Worm (Caenorhabditis elegans) whole organism, L4 larva: ENCODE data around the gene F10E7.11.
"Not testable (repeated sequence)": the region's sequence is repeated elsewhere in the genome, so short reads cannot be mapped to it uniquely, and the experiment has no call there.

Experiments
- F10B5.3 ChIP-seq: sonication (generic microtip); optimal IDR thresholded peaks from 2 replicates; lab custom pipeline; 2016; ENCODE audit warnings: mild to moderate bottlenecking, missing genetic modification characterization, missing compliant biosample characterization
- F37D6.2 ChIP-seq: sonication (generic microtip); optimal IDR thresholded peaks from 2 replicates; lab custom pipeline; 2016; ENCODE audit warnings: mild to moderate bottlenecking, missing genetic modification characterization, missing compliant biosample characterization
- Y48G9A.11 ChIP-seq: fragments of 200-800 bp; sonication (Bioruptor generic); IDR thresholded peaks from 2 replicates; pipeline ENCODE4 v1.3.6; 2022; ENCODE audit warnings: missing genetic modification reagents, missing genetic modification characterization, missing compliant biosample characterization
- ZK546.5 ChIP-seq, 2 experiments: sonication (generic microtip); optimal IDR thresholded peaks; 2 replicates each; lab custom pipeline; 2017; ENCODE audit warnings: missing biosample characterization in 2 of 2, missing genetic modification characterization in 2 of 2
- aha-1 ChIP-seq: fragments of 150-350 bp; peaks from one replicate; lab custom pipeline; 2014; ENCODE audit warnings: missing biosample characterization, missing genetic modification characterization
- ama-1 ChIP-seq: fragments of 150-350 bp; optimal IDR thresholded peaks from 2 replicates; lab custom pipeline; 2014; ENCODE audit warnings: inconsistent platforms, mixed read lengths
- arid-1 ChIP-seq: fragments of 200-800 bp; sonication (Bioruptor generic); conservative IDR thresholded peaks from 2 replicates; pipeline ENCODE4 v1.3.6; 2022; ENCODE audit warnings: missing genetic modification reagents, missing genetic modification characterization, missing compliant biosample characterization
- ceh-20 ChIP-seq: fragments of 200-800 bp; sonication (Bioruptor generic); IDR thresholded peaks from 2 replicates; pipeline ENCODE4 v1.3.6; 2022; ENCODE audit warnings: missing genetic modification reagents, missing genetic modification characterization, missing compliant biosample characterization
- daf-16 ChIP-seq, 3 experiments: sonication (generic microtip); optimal IDR thresholded peaks; 2 replicates each; lab custom pipeline; 2016 to 2017; ENCODE audit warnings: missing genetic modification characterization in 3 of 3, missing genetic modification reagents in 3 of 3, mild to moderate bottlenecking in 2 of 3, missing compliant biosample characterization in 2 of 3, missing biosample characterization in 1 of 3, moderate library complexity in 1 of 3
- daf-19 ChIP-seq: fragments of 200-800 bp; sonication (Bioruptor generic); conservative IDR thresholded peaks from 2 replicates; pipeline ENCODE4 v1.3.6; 2022; ENCODE audit warnings: missing genetic modification characterization, missing compliant biosample characterization
- dmd-9 ChIP-seq: fragments of 200-800 bp; sonication (Bioruptor generic); IDR thresholded peaks from 2 replicates; pipeline ENCODE4 v1.3.6; 2022; ENCODE audit warnings: missing genetic modification reagents, missing genetic modification characterization, missing compliant biosample characterization
- fkh-10 ChIP-seq: fragments of 150-350 bp; optimal IDR thresholded peaks from 2 replicates; lab custom pipeline; 2014; ENCODE audit warnings: missing biosample characterization, missing genetic modification reagents, missing genetic modification characterization
- hlh-30 ChIP-seq: sonication (generic microtip); optimal IDR thresholded peaks from 2 replicates; lab custom pipeline; 2017; ENCODE audit warnings: antibody characterized with exemption, mild to moderate bottlenecking, missing genetic modification characterization, missing compliant biosample characterization; ENCODE audit not compliant: insufficient read depth
- lin-15B ChIP-seq: fragments of 150-350 bp; sonication (generic microtip); optimal IDR thresholded peaks from 3 replicates; lab custom pipeline; 2014; ENCODE audit warnings: missing biosample characterization, missing genetic modification characterization
- lin-38 ChIP-seq: fragments of 200-800 bp; sonication (Bioruptor generic); IDR thresholded peaks from 2 replicates; pipeline ENCODE4 v1.3.6; 2022; ENCODE audit warnings: missing genetic modification reagents, missing genetic modification characterization, missing compliant biosample characterization
- lir-3 ChIP-seq: sonication (generic microtip); optimal IDR thresholded peaks from 2 replicates; lab custom pipeline; 2016; ENCODE audit warnings: mild to moderate bottlenecking, missing genetic modification characterization, missing compliant biosample characterization
- lsy-2 ChIP-seq, 2 experiments: fragments of 150-350 bp in 1 of 2; sonication (generic microtip) in 1 of 2; optimal IDR thresholded peaks; 2 replicates each; lab custom pipeline; 2014 to 2017; ENCODE audit warnings: missing biosample characterization in 2 of 2, missing genetic modification characterization in 2 of 2
- madf-9 ChIP-seq: fragments of 200-800 bp; sonication (Bioruptor generic); conservative IDR thresholded peaks from 2 replicates; pipeline ENCODE4 v1.3.6; 2022; ENCODE audit warnings: missing genetic modification reagents, missing genetic modification characterization, missing compliant biosample characterization
- mdl-1 ChIP-seq, 2 experiments: fragments of 150-350 bp in 1 of 2; sonication (generic microtip) in 1 of 2; optimal IDR thresholded peaks; 2 replicates each; lab custom pipeline; 2014 to 2017; ENCODE audit warnings: missing biosample characterization in 2 of 2, missing genetic modification characterization in 2 of 2
- mep-1 ChIP-seq: fragments of 150-350 bp; sonication (generic microtip); optimal IDR thresholded peaks from 3 replicates; lab custom pipeline; 2014; ENCODE audit warnings: missing biosample characterization, missing genetic modification characterization
- mxl-3 ChIP-seq: fragments of 200-800 bp; sonication (Bioruptor generic); optimal IDR thresholded peaks from 2 replicates; lab custom pipeline; 2018; ENCODE audit warnings: mild to moderate bottlenecking, missing genetic modification characterization, missing compliant biosample characterization
- nhr-11 ChIP-seq: fragments of 150-350 bp; optimal IDR thresholded peaks from 2 replicates; lab custom pipeline; 2014; ENCODE audit warnings: missing biosample characterization, missing genetic modification characterization
- nhr-237 ChIP-seq: sonication (generic microtip); optimal IDR thresholded peaks from 2 replicates; lab custom pipeline; 2017; ENCODE audit warnings: missing biosample characterization, missing genetic modification characterization
- nhr-25 ChIP-seq: sonication (generic microtip); optimal IDR thresholded peaks from 2 replicates; lab custom pipeline; 2017; ENCODE audit warnings: missing genetic modification characterization, mild to moderate bottlenecking, missing compliant biosample characterization, antibody characterized with exemption, moderate library complexity, borderline replicate concordance; ENCODE audit not compliant: insufficient read depth
- nhr-6 ChIP-seq: fragments of 150-350 bp; optimal IDR thresholded peaks from 2 replicates; lab custom pipeline; 2014; ENCODE audit warnings: missing biosample characterization, missing genetic modification characterization
- pha-4 ChIP-seq, 2 experiments: fragments of 150-350 bp in 1 of 2; fragments of 200-800 bp in 1 of 2; sonication (Bioruptor generic) in 1 of 2; IDR thresholded peaks in 1 of 2; optimal IDR thresholded peaks in 1 of 2; 2 replicates each; pipeline versions ENCODE4 v1.3.6 to Lab custom; 2014 to 2022; ENCODE audit warnings: missing genetic modification characterization in 2 of 2, missing genetic modification reagents in 2 of 2, missing biosample characterization in 1 of 2, missing compliant biosample characterization in 1 of 2
- rbr-2 ChIP-seq: sonication (generic microtip); optimal IDR thresholded peaks from 2 replicates; lab custom pipeline; 2016; ENCODE audit warnings: missing genotype, missing genetic modification characterization, missing compliant biosample characterization
- saeg-2 ChIP-seq: fragments of 200-800 bp; sonication (Bioruptor generic); IDR thresholded peaks from 2 replicates; pipeline ENCODE4 v1.3.6; 2022; ENCODE audit warnings: missing genetic modification reagents, missing genetic modification characterization, missing compliant biosample characterization
- snpc-1.2 ChIP-seq: fragments of 200-800 bp; sonication (Bioruptor generic); IDR thresholded peaks from 2 replicates; pipeline ENCODE4 v1.3.6; 2022; ENCODE audit warnings: missing genetic modification reagents, missing genetic modification characterization, missing compliant biosample characterization
- snpc-4 ChIP-seq: fragments of 150-350 bp; optimal IDR thresholded peaks from 2 replicates; lab custom pipeline; 2014; ENCODE audit warnings: missing biosample characterization, missing genetic modification characterization
- spr-1 ChIP-seq: sonication (generic microtip); optimal IDR thresholded peaks from 2 replicates; lab custom pipeline; 2016; ENCODE audit warnings: mild to moderate bottlenecking, missing genetic modification characterization, missing compliant biosample characterization
- tag-97 ChIP-seq: fragments of 200-800 bp; sonication (Bioruptor generic); IDR thresholded peaks from 2 replicates; pipeline ENCODE4 v1.3.6; 2022; ENCODE audit warnings: missing genetic modification characterization, missing compliant biosample characterization
- unc-130 ChIP-seq: sonication (generic microtip); optimal IDR thresholded peaks from 2 replicates; lab custom pipeline; 2016; ENCODE audit warnings: missing genetic modification reagents, missing genetic modification characterization, missing compliant biosample characterization
- unc-39 ChIP-seq: sonication (generic microtip); optimal IDR thresholded peaks from 2 replicates; lab custom pipeline; 2017; ENCODE audit warnings: missing biosample characterization, missing genetic modification characterization
- vab-7 ChIP-seq: fragments of 200-800 bp; sonication (Bioruptor generic); IDR thresholded peaks from 2 replicates; pipeline ENCODE4 v1.3.6; 2022; ENCODE audit warnings: missing genetic modification reagents, missing genetic modification characterization, missing compliant biosample characterization
- zag-1 ChIP-seq: fragments of 150-350 bp; optimal IDR thresholded peaks from 2 replicates; lab custom pipeline; 2014; ENCODE audit warnings: missing biosample characterization, missing genetic modification characterization
- zfp-2 ChIP-seq: sonication (generic microtip); optimal IDR thresholded peaks from 2 replicates; lab custom pipeline; 2016; ENCODE audit warnings: mild to moderate bottlenecking, missing genetic modification characterization, missing compliant biosample characterization
- zfp-3 ChIP-seq: fragments of 200-800 bp; sonication (Bioruptor generic); conservative IDR thresholded peaks from 2 replicates; pipeline ENCODE4 v1.3.6; 2022; ENCODE audit warnings: missing genetic modification reagents, missing genetic modification characterization, missing compliant biosample characterization
- zip-2 ChIP-seq: fragments of 150-350 bp; optimal IDR thresholded peaks from 2 replicates; lab custom pipeline; 2014; ENCODE audit warnings: missing biosample characterization, missing genetic modification characterization

Gene F10E7.11

ce11 chrII:7084021-7084420, 38.7 kb downstream of the F10E7.11 start, which contains the start of the genes T02G5.14 and T02G5.15:
Gene T02G5.14 (plus strand): TSS chrII:7084321.
Gene T02G5.15 (plus strand): TSS chrII:7084321.
- peak in 1 of 2 experiments; percentile 21 for TF ChIP-seq daf-16 (GFP tag; optimal IDR thresholded peaks at IDR 0.05; lab: Kevin White, UChicago)
- TF ChIP-seq daf-16 (tag; optimal IDR thresholded peaks at IDR 0.05; lab: Kevin White, UChicago) = not testable (repeated sequence)

- TF ChIP-seq Y48G9A.11 (0 out of 2 replicates have a peak, but pooled peaks have one; percentile 24), daf-19 (GFP tag; lab: Robert Waterston, UW) (0 out of 2 replicates have a peak, but pooled peaks have one; percentile 53), zfp-3 (GFP tag; lab: Robert Waterston, UW) (0 out of 2 replicates have a peak, but pooled peaks have one; percentile 22), daf-16 (GFP tag; optimal IDR thresholded peaks at IDR 0.05; lab: Kevin White, UChicago) (peak in 1 of 2 experiments; percentile 39), daf-16 (tag; optimal IDR thresholded peaks at IDR 0.05; lab: Kevin White, UChicago) (no peak), spr-1 (tag; lab: Kevin White, UChicago) (no peak), saeg-2 (0 out of 2 replicates have a peak, but pooled peaks have one; percentile 48), lin-38 (GFP tag; lab: Robert Waterston, UW) (peak; percentile 40), snpc-1.2 (GFP tag; lab: Robert Waterston, UW) (no peak), pha-4 (GFP tag; IDR thresholded peaks at IDR 0.05; lab: Robert Waterston, UW) (no peak), pha-4 (tag; optimal IDR thresholded peaks at IDR 0.05; lab: Kevin White, UChicago) (no peak)
These were observed 47.0 kb downstream of the F10E7.11 start, which contains the start of gene T02G5.7 for ce11 chrII:7075564-7076228. Gene T02G5.7 (plus strand): TSS chrII:7075614.

- no peak for TF ChIP-seq ZK546.5 (tag; optimal IDR thresholded peaks at IDR 0.05; lab: Kevin White, UChicago)
- TF ChIP-seq saeg-2 = no peak
- TF ChIP-seq nhr-237 (tag; lab: Kevin White, UChicago) = no peak
- no peak for TF ChIP-seq snpc-4 (tag; lab: Kevin White, UChicago)
- TF ChIP-seq, all 104 proteins: peak for 0
These were observed 49.2 kb downstream of the F10E7.11 start, which contains the start of gene kat-1 for ce11 chrII:7073537-7073913. Gene kat-1 (plus strand): TSS chrII:7073814.

- no peak for TF ChIP-seq nhr-25 (tag; lab: Kevin White, UChicago)
- no peak for TF ChIP-seq zfp-2 (tag; lab: Kevin White, UChicago)
- no peak for TF ChIP-seq arid-1 (GFP tag; lab: Robert Waterston, UW)
- TF ChIP-seq madf-9 (GFP tag; lab: Robert Waterston, UW) = no peak
- peak; percentile 15 for TF ChIP-seq fkh-10 (GFP tag; lab: Kevin White, UChicago)
- no peak for TF ChIP-seq lir-3 (tag; lab: Kevin White, UChicago)
- no peak for TF ChIP-seq nhr-6
- no peak for TF ChIP-seq F10B5.3 (tag; lab: Kevin White, UChicago)
- no peak for TF ChIP-seq lin-15B (tag; lab: Kevin White, UChicago)
- TF ChIP-seq ama-1 (lab: Kevin White, UChicago) = no peak
- TF ChIP-seq zip-2 = no peak
- TF ChIP-seq dmd-9 (GFP tag; lab: Robert Waterston, UW) = no peak
- peak; percentile 43 for TF ChIP-seq mxl-3 (GFP tag; lab: Kevin White, UChicago)
- no peak for TF ChIP-seq nhr-237 (tag; lab: Kevin White, UChicago)
- TF ChIP-seq zfp-3 (GFP tag; lab: Robert Waterston, UW) = no peak
- TF ChIP-seq unc-130 = peak; percentile 11
- no peak for TF ChIP-seq aha-1 (tag; lab: Kevin White, UChicago)
- TF ChIP-seq lsy-2 (tag; optimal IDR thresholded peaks at IDR 0.05; lab: Kevin White, UChicago) = peak; percentile 21 to 81
- TF ChIP-seq F37D6.2 (tag; lab: Kevin White, UChicago) = no peak
- peak; percentile 89 for TF ChIP-seq lin-38 (GFP tag; lab: Robert Waterston, UW)
- TF ChIP-seq tag-97 (GFP tag; lab: Robert Waterston, UW) = no peak
- peak; percentile 98 for TF ChIP-seq nhr-11 (tag; lab: Kevin White, UChicago)
- no peak for TF ChIP-seq unc-39 (tag; lab: Kevin White, UChicago)
- TF ChIP-seq vab-7 (GFP tag; lab: Robert Waterston, UW) = peak; percentile 32; the same call in 1 of the 2 replicates
- TF ChIP-seq mep-1 = peak; percentile 57
- TF ChIP-seq hlh-30 (tag; lab: Kevin White, UChicago) = peak; percentile 73
- TF ChIP-seq mdl-1 (tag; optimal IDR thresholded peaks at IDR 0.05; lab: Kevin White, UChicago) = peak in 1 of 2 experiments; percentile 47
- TF ChIP-seq zag-1 (tag; lab: Kevin White, UChicago) = no peak
- peak; percentile 56 for TF ChIP-seq rbr-2 (tag; lab: Kevin White, UChicago)
- peak; percentile 53; the same call in 1 of the 2 replicates for TF ChIP-seq ceh-20 (GFP tag; lab: Robert Waterston, UW)
These were observed 49.8 kb downstream of the F10E7.11 start for ce11 chrII:7072590-7073536.
